Worm (Caenorhabditis elegans) whole organism, midembryonic: ENCODE data around the gene idpa-1.

Source experiments
- T22C8.4 ChIP-seq: fragments of 200-800 bp; sonication (Bioruptor generic); IDR thresholded peaks from 2 replicates; pipeline ENCODE4 v1.3.6; 2022; ENCODE audit warnings: missing genetic modification characterization, missing compliant biosample characterization
- cog-1 ChIP-seq: sonication (generic microtip); optimal IDR thresholded peaks from 2 replicates; lab custom pipeline; 2016; ENCODE audit warnings: missing genetic modification characterization, missing compliant biosample characterization
- flt-1 ChIP-seq: fragments of 200-800 bp; sonication (Bioruptor generic); IDR thresholded peaks from 2 replicates; pipeline ENCODE4 v1.3.6; 2022; ENCODE audit warnings: missing genetic modification characterization, missing compliant biosample characterization
- klf-2 ChIP-seq: fragments of 200-800 bp; sonication (Bioruptor generic); conservative IDR thresholded peaks from 2 replicates; pipeline ENCODE4 v1.3.6; 2022; ENCODE audit warnings: missing genetic modification reagents, missing genetic modification characterization, missing compliant biosample characterization
- med-1 ChIP-seq: sonication (generic microtip); optimal IDR thresholded peaks from 2 replicates; lab custom pipeline; 2017; ENCODE audit warnings: missing genetic modification characterization, mild to moderate bottlenecking, missing compliant biosample characterization, antibody characterized with exemption, missing genetic modification reagents; ENCODE audit not compliant: insufficient read depth
- ref-1 ChIP-seq: fragments of 200-800 bp; sonication (Bioruptor generic); conservative IDR thresholded peaks from 2 replicates; pipeline ENCODE4 v1.3.6; 2022; ENCODE audit warnings: missing genetic modification reagents, missing genetic modification characterization, missing compliant biosample characterization
- tab-1 ChIP-seq: fragments of 200-800 bp; sonication (Bioruptor generic); IDR thresholded peaks from 2 replicates; pipeline ENCODE4 v1.3.6; 2022; ENCODE audit warnings: missing genetic modification characterization, missing compliant biosample characterization
- ztf-23 ChIP-seq: fragments of 200-800 bp; sonication (Bioruptor generic); IDR thresholded peaks from 2 replicates; pipeline ENCODE4 v1.3.6; 2022; ENCODE audit warnings: missing genetic modification reagents, missing genetic modification characterization, missing compliant biosample characterization
- ztf-29 ChIP-seq: fragments of 200-800 bp; sonication (Bioruptor generic); IDR thresholded peaks from 2 replicates; pipeline ENCODE4 v1.3.6; 2022; ENCODE audit warnings: missing genetic modification reagents, missing genetic modification characterization, missing compliant biosample characterization

Gene idpa-1

DNA sequence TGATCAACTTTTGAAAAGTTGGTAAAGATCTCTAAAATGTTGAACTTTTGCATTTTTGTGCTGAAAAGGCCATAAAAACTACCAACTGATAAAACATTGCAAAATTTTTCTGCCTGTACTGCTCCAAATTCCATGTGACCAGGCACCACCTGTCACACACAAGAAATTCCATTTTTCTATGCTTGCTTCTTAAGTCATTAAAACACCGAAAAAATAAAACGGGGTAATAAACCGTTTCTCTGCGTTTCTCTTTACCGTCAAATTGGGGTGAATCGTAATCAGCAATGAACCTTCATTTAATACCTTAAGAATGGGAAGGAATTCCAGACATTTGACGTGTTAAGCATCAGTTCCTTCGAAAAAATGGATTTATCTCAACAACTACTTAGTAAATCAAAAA is 30.8 kb downstream of the idpa-1 start:
- TF ChIP-seq cog-1 (tag; lab: Kevin White, UChicago) (no peak), klf-2 (GFP tag; lab: Robert Waterston, UW) (no peak), T22C8.4 (GFP tag; lab: Robert Waterston, UW) (no peak), tab-1 (GFP tag; lab: Robert Waterston, UW) (no peak), ztf-29 (GFP tag; lab: Robert Waterston, UW) (no peak), ztf-23 (GFP tag; lab: Robert Waterston, UW) (no peak), flt-1 (GFP tag; lab: Robert Waterston, UW) (no peak), ref-1 (GFP tag; lab: Robert Waterston, UW) (no peak), med-1 (no peak)

DNA sequence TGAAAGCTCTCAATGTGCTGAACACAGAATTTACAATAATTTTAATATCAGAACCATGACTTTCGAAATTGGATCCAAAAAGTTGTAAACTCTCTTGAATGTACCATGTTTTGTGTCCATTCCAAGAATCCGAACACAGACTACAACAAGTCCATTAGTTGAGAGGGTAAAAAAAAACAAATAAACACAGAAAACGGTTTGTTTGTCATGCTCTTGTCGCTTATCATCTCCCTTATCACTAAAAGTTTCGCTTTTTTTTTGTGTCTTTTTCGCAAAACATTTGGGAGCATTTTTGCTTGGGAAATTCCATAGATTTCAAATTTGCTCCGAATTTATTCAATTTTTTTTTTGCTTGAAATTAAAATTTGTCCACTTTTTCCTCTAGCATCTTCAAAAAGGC is 31.5 kb downstream of the idpa-1 start:
- TF ChIP-seq ztf-29 (GFP tag; lab: Robert Waterston, UW) = no peak
- TF ChIP-seq ref-1 (GFP tag; lab: Robert Waterston, UW) = no peak
- no peak for TF ChIP-seq med-1
- no peak for TF ChIP-seq ztf-23 (GFP tag; lab: Robert Waterston, UW)
- no peak for TF ChIP-seq klf-2 (GFP tag; lab: Robert Waterston, UW)
- no peak for TF ChIP-seq cog-1 (tag; lab: Kevin White, UChicago)
- no peak for TF ChIP-seq T22C8.4 (GFP tag; lab: Robert Waterston, UW)
- TF ChIP-seq flt-1 (GFP tag; lab: Robert Waterston, UW) = no peak
- no peak for TF ChIP-seq tab-1 (GFP tag; lab: Robert Waterston, UW)

- TF ChIP-seq T22C8.4 (GFP tag; lab: Robert Waterston, UW) = no peak
- no peak for TF ChIP-seq cog-1 (tag; lab: Kevin White, UChicago)
- TF ChIP-seq med-1 = no peak
- no peak for TF ChIP-seq klf-2 (GFP tag; lab: Robert Waterston, UW)
- no peak for TF ChIP-seq ref-1 (GFP tag; lab: Robert Waterston, UW)
- no peak for TF ChIP-seq tab-1 (GFP tag; lab: Robert Waterston, UW)
- TF ChIP-seq ztf-29 (GFP tag; lab: Robert Waterston, UW) = no peak
- no peak for TF ChIP-seq flt-1 (GFP tag; lab: Robert Waterston, UW)
Measured at ce11 chrIII:2869033-2869432, 32.0 kb downstream of the idpa-1 start.

DNA sequence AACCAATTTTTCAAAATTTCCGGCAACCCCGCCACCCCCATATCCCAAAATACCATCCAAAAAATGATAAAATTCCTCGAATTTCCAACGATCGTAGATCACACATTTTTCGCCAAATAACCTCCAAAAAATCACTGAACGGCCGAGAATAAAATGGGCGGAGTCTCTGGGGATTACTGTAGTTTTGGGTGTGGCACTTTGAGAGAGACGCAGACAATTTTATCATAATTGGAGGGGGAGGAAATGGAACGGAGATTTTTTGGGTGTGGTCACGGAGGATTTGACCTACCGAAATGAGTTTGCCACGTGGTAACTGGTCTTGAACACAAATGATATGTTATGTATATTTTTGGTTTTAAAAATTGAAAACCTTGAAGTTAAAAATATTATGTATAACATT is 32.6 kb downstream of the idpa-1 start:
- TF ChIP-seq ref-1 (GFP tag; lab: Robert Waterston, UW) (no peak), klf-2 (GFP tag; lab: Robert Waterston, UW) (no peak), ztf-29 (GFP tag; lab: Robert Waterston, UW) (no peak), tab-1 (GFP tag; lab: Robert Waterston, UW) (no peak), med-1 (no peak)

- TF ChIP-seq med-1 = no peak
- TF ChIP-seq ref-1 (GFP tag; lab: Robert Waterston, UW) = no peak
- TF ChIP-seq ztf-23 (GFP tag; lab: Robert Waterston, UW) = no peak
- TF ChIP-seq ztf-29 (GFP tag; lab: Robert Waterston, UW) = no peak
- TF ChIP-seq cog-1 (tag; lab: Kevin White, UChicago) = no peak
- TF ChIP-seq T22C8.4 (GFP tag; lab: Robert Waterston, UW) = no peak
- no peak for TF ChIP-seq klf-2 (GFP tag; lab: Robert Waterston, UW)
- no peak for TF ChIP-seq tab-1 (GFP tag; lab: Robert Waterston, UW)
- no peak for TF ChIP-seq flt-1 (GFP tag; lab: Robert Waterston, UW)
Measured at ce11 chrIII:2866597-2866996, 34.4 kb downstream of the idpa-1 start.

DNA sequence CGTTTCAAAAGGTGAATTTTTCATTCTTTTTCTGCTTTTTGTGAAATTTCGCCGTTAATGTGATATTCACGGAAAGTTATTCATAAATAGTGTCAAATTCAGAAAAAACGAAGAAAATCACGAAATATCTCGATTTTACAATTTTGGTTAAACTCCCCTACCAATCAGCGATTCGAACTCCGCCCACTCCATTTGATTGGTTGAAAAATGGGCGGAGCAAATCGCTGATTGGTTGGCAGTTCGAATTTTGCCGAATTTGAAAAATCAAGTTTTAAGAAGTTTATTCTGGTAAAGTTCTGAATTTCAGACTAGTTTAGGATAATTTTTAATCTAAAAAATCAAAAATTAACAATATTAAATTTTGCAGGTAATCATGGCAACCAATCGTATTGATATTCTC is 36.3 kb downstream of the idpa-1 start:
- TF ChIP-seq klf-2 (GFP tag; lab: Robert Waterston, UW) = no peak
- TF ChIP-seq ztf-29 (GFP tag; lab: Robert Waterston, UW) = no peak
- TF ChIP-seq ref-1 (GFP tag; lab: Robert Waterston, UW) = no peak
- TF ChIP-seq med-1 = no peak
- no peak for TF ChIP-seq T22C8.4 (GFP tag; lab: Robert Waterston, UW)
- no peak for TF ChIP-seq ztf-23 (GFP tag; lab: Robert Waterston, UW)
- TF ChIP-seq cog-1 (tag; lab: Kevin White, UChicago) = no peak
- no peak for TF ChIP-seq flt-1 (GFP tag; lab: Robert Waterston, UW)
- TF ChIP-seq tab-1 (GFP tag; lab: Robert Waterston, UW) = no peak

DNA sequence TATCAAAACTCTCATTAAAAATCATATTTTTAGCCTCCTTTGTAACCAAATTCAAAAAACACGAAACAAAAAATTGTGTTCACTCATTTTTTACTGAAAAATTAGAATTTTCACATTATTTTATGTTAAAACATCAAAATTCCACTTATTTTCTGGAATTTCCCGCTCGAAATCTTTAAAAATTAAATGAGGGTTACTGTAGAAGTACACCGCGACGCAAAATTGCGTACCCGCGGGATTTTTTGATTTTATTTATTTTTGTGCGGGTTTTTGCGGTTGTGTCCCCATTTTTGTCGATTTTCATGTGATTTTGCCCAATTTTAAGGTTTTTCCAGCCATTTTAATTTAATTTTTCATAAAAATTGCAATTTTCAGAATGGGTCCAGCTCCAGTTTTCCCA is 42.7 kb downstream of the idpa-1 start:
- TF ChIP-seq cog-1 (tag; lab: Kevin White, UChicago) = no peak
- TF ChIP-seq klf-2 (GFP tag; lab: Robert Waterston, UW) = no peak
- TF ChIP-seq med-1 = no peak
- TF ChIP-seq tab-1 (GFP tag; lab: Robert Waterston, UW) = no peak
- no peak for TF ChIP-seq ztf-23 (GFP tag; lab: Robert Waterston, UW)
- TF ChIP-seq flt-1 (GFP tag; lab: Robert Waterston, UW) = no peak
- no peak for TF ChIP-seq T22C8.4 (GFP tag; lab: Robert Waterston, UW)
- TF ChIP-seq ztf-29 (GFP tag; lab: Robert Waterston, UW) = no peak
- TF ChIP-seq ref-1 (GFP tag; lab: Robert Waterston, UW) = no peak

- TF ChIP-seq ztf-23 (GFP tag; lab: Robert Waterston, UW) = no peak
- no peak for TF ChIP-seq med-1
- TF ChIP-seq tab-1 (GFP tag; lab: Robert Waterston, UW) = no peak
- no peak for TF ChIP-seq klf-2 (GFP tag; lab: Robert Waterston, UW)
- no peak for TF ChIP-seq T22C8.4 (GFP tag; lab: Robert Waterston, UW)
Measured at ce11 chrIII:2855929-2856328, 45.1 kb downstream of the idpa-1 start, which contains the start of gene F56F11.4. TSS of gene F56F11.4 (plus strand) at chrIII:2856229.
